Worm (Caenorhabditis elegans): ENCODE measurements around the gene T13H5.8.

Gene T13H5.8

DNA sequence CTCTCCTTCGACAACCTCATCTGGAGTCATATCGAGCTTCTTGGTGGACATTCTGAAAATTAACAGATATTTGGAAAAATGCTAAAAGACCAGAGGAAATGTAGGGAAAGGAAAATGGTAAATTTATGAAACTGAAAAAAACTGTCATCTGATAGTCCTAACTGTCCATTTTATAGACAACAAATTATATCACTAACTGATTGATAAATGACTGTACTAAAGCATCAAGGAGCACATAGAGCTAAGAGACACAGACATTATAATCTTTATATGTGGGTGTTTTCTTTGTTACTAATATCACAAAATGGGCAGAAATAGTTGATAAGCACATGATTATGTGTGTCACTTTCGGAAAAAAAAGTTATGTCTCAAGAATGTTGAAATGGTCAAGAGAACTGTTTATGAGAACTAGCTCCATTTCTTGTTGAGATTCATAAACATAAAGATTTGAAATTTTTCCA is 48.5 kb downstream of the T13H5.8 start, which contains the start of gene F54C9.3 (continued):
- TF ChIP-seq ztf-22 (GFP tag; optimal IDR thresholded peaks at IDR 0.05) (no peak), lin-54 (GFP tag; optimal IDR thresholded peaks at IDR 0.05) (no peak), ccch-3 (GFP tag; optimal IDR thresholded peaks at IDR 0.05) (no peak), dox-1 (GFP tag; IDR thresholded peaks at IDR 0.05) (0 out of 2 replicates have a peak, but pooled peaks have one; percentile 32), madf-10 (tag; optimal IDR thresholded peaks at IDR 0.05) (peak; percentile 12), F39B2.1 (GFP tag; IDR thresholded peaks at IDR 0.05) (no peak), T26A5.8 (tag; optimal IDR thresholded peaks at IDR 0.05) (no peak), lag-1 (GFP tag; IDR thresholded peaks at IDR 0.05) (no peak), tlf-1 (GFP tag; optimal IDR thresholded peaks at IDR 0.05) (no peak), F57A8.1 (GFP tag; optimal IDR thresholded peaks at IDR 0.05) (no peak), nhr-120 (GFP tag; IDR thresholded peaks at IDR 0.05) (no peak), hmg-1.2 (GFP tag; IDR thresholded peaks at IDR 0.05) (peak; percentile 44; the same call in 1 of the 2 replicates), ztf-6 (GFP tag; IDR thresholded peaks at IDR 0.05) (no peak), ceh-79 (tag; optimal IDR thresholded peaks at IDR 0.05) (no peak), unc-62 (GFP tag; optimal IDR thresholded peaks at IDR 0.05) (peak; percentile 66), nhr-27 (tag; optimal IDR thresholded peaks at IDR 0.05) (no peak), nhr-80 (tag; optimal IDR thresholded peaks at IDR 0.05) (peak; percentile 93), F49E8.2 (tag; optimal IDR thresholded peaks at IDR 0.05; ENCODE audit: insufficient read depth) (no peak), madf-6 (GFP tag; IDR thresholded peaks at IDR 0.05) (no peak), T07F8.4 (tag; optimal IDR thresholded peaks at IDR 0.05) (no peak), hsf-1 (GFP tag; IDR thresholded peaks at IDR 0.05) (no peak), ztf-26 (tag; optimal IDR thresholded peaks at IDR 0.05) (no peak), ztf-25 (GFP tag; IDR thresholded peaks at IDR 0.05) (no peak), B0261.1 (tag; optimal IDR thresholded peaks at IDR 0.05) (no peak), attf-6 (GFP tag; IDR thresholded peaks at IDR 0.05) (no peak), gei-17 (GFP tag; optimal IDR thresholded peaks at IDR 0.05) (no peak), ceh-27 (GFP tag; optimal IDR thresholded peaks at IDR 0.05) (no peak), Y56A3A.18 (GFP tag; IDR thresholded peaks at IDR 0.05) (no peak)

- TF ChIP-seq ceh-40 (GFP tag; IDR thresholded peaks at IDR 0.05): no peak
- TF ChIP-seq F37B4.10 (GFP tag; IDR thresholded peaks at IDR 0.05): no peak
- 0 out of 2 replicates have a peak, but pooled peaks have one; percentile 41 for TF ChIP-seq madf-3 (GFP tag; IDR thresholded peaks at IDR 0.05)
- no peak for TF ChIP-seq rec-8 (tag; optimal IDR thresholded peaks at IDR 0.05)
- TF ChIP-seq B0035.1 (tag; optimal IDR thresholded peaks at IDR 0.05): no peak
- TF ChIP-seq egrh-3 (GFP tag; IDR thresholded peaks at IDR 0.05): no peak
- 0 out of 2 replicates have a peak, but pooled peaks have one; percentile 43 for TF ChIP-seq dox-1 (GFP tag; IDR thresholded peaks at IDR 0.05)
- TF ChIP-seq attf-3 (GFP tag; conservative IDR thresholded peaks at IDR 0.05): 0 out of 2 replicates have a peak, but pooled peaks have one; percentile 13
- peak; percentile 36 for TF ChIP-seq ceh-79 (tag; optimal IDR thresholded peaks at IDR 0.05)
- peak; percentile 56 for TF ChIP-seq zfh-2 (GFP tag; conservative IDR thresholded peaks at IDR 0.05)
- no peak for TF ChIP-seq pha-4 (tag; optimal IDR thresholded peaks at IDR 0.05)
These were observed 50.1 kb downstream of the T13H5.8 start for ce11 chrII:8568234-8568969.

Measured in whole organism, young adult.